Worm (Caenorhabditis elegans) whole organism, L2 larva: Measurements from ENCODE around the gene F40H3.1.

Experiments used
- C34F6.9 ChIP-seq: fragments of 150-350 bp; optimal IDR thresholded peaks from 2 replicates; lab custom pipeline; 2014; ENCODE audit warnings: missing biosample characterization, missing genetic modification characterization
- F13H6.1 ChIP-seq: sonication (generic microtip); optimal IDR thresholded peaks from 2 replicates; lab custom pipeline; 2016; ENCODE audit warnings: missing genetic modification characterization, missing compliant biosample characterization
- R02D3.7 ChIP-seq: fragments of 150-350 bp; optimal IDR thresholded peaks from 2 replicates; lab custom pipeline; 2014; ENCODE audit warnings: missing biosample characterization, missing genetic modification characterization
- Y55F3AM.14 ChIP-seq: fragments of 200-800 bp; sonication (Bioruptor generic); optimal IDR thresholded peaks from 2 replicates; lab custom pipeline; 2018; ENCODE audit warnings: mild to moderate bottlenecking, missing genetic modification characterization, missing compliant biosample characterization
- ZK546.5 ChIP-seq: sonication (generic microtip); optimal IDR thresholded peaks from 2 replicates; lab custom pipeline; 2017; ENCODE audit warnings: missing biosample characterization, missing genetic modification characterization
- alr-1 ChIP-seq: fragments of 150-350 bp; optimal IDR thresholded peaks from 2 replicates; lab custom pipeline; 2014; ENCODE audit warnings: missing biosample characterization, missing genetic modification characterization
- ceh-82 ChIP-seq: fragments of 150-350 bp; optimal IDR thresholded peaks from 2 replicates; lab custom pipeline; 2014; ENCODE audit warnings: missing biosample characterization, missing genetic modification characterization
- dmd-4 ChIP-seq: sonication (generic microtip); optimal IDR thresholded peaks from 2 replicates; lab custom pipeline; 2017; ENCODE audit warnings: missing biosample characterization, missing genetic modification characterization
- egl-27 ChIP-seq: sonication (generic microtip); optimal IDR thresholded peaks from 3 replicates; lab custom pipeline; 2017; ENCODE audit warnings: missing biosample characterization, missing genetic modification reagents, missing genetic modification characterization
- elt-1 ChIP-seq: fragments of 150-350 bp; optimal IDR thresholded peaks from 2 replicates; lab custom pipeline; 2014; ENCODE audit warnings: missing biosample characterization, missing genetic modification characterization
- elt-3 ChIP-seq: sonication (generic microtip); optimal IDR thresholded peaks from 2 replicates; lab custom pipeline; 2017; ENCODE audit warnings: missing biosample characterization, missing genetic modification characterization
- gmeb-1 ChIP-seq: fragments of 150-350 bp; optimal IDR thresholded peaks from 2 replicates; lab custom pipeline; 2014; ENCODE audit warnings: missing biosample characterization, missing genetic modification characterization
- lsy-2 ChIP-seq, 2 experiments: fragments of 150-350 bp in 1 of 2; sonication (generic microtip) in 1 of 2; optimal IDR thresholded peaks; 2 replicates each; lab custom pipeline; 2014 to 2017; ENCODE audit warnings: missing biosample characterization in 2 of 2, missing genetic modification characterization in 2 of 2
- mbf-1 ChIP-seq: sonication (generic microtip); optimal IDR thresholded peaks from 2 replicates; lab custom pipeline; 2017; ENCODE audit warnings: missing biosample characterization, missing genetic modification characterization
- nhr-10 ChIP-seq: sonication (generic microtip); optimal IDR thresholded peaks from 2 replicates; lab custom pipeline; 2017; ENCODE audit warnings: missing biosample characterization, missing genetic modification characterization
- nhr-11 ChIP-seq: fragments of 150-350 bp; optimal IDR thresholded peaks from 2 replicates; lab custom pipeline; 2014; ENCODE audit warnings: missing biosample characterization, missing genetic modification characterization
- nhr-129 ChIP-seq: fragments of 150-350 bp; optimal IDR thresholded peaks from 2 replicates; lab custom pipeline; 2014; ENCODE audit warnings: missing biosample characterization, missing genetic modification characterization
- nhr-21 ChIP-seq: fragments of 150-350 bp; optimal IDR thresholded peaks from 2 replicates; lab custom pipeline; 2014; ENCODE audit warnings: missing biosample characterization, missing genetic modification characterization
- nhr-23 ChIP-seq: fragments of 150-350 bp; optimal IDR thresholded peaks from 2 replicates; lab custom pipeline; 2014; ENCODE audit warnings: missing biosample characterization, missing genetic modification reagents, missing genetic modification characterization
- nhr-6 ChIP-seq: fragments of 150-350 bp; optimal IDR thresholded peaks from 2 replicates; lab custom pipeline; 2014; ENCODE audit warnings: missing biosample characterization, missing genetic modification characterization
- peb-1 ChIP-seq: fragments of 150-350 bp; optimal IDR thresholded peaks from 2 replicates; lab custom pipeline; 2014; ENCODE audit warnings: missing biosample characterization, missing genetic modification characterization
- sem-4 ChIP-seq: fragments of 150-350 bp; optimal IDR thresholded peaks from 2 replicates; lab custom pipeline; 2014; ENCODE audit warnings: missing biosample characterization, missing genetic modification reagents, missing genetic modification characterization
- sma-3 ChIP-seq: sonication (generic microtip); optimal IDR thresholded peaks from 2 replicates; lab custom pipeline; 2016; ENCODE audit warnings: missing genetic modification reagents, missing genetic modification characterization, missing compliant biosample characterization
- snpc-4 ChIP-seq: fragments of 150-350 bp; optimal IDR thresholded peaks from 2 replicates; lab custom pipeline; 2014; ENCODE audit warnings: missing biosample characterization, missing genetic modification characterization
- unc-39 ChIP-seq: fragments of 150-350 bp; optimal IDR thresholded peaks from 2 replicates; lab custom pipeline; 2014; ENCODE audit warnings: missing biosample characterization, missing genetic modification characterization
- unc-55 ChIP-seq: fragments of 150-350 bp; sonication (generic microtip); optimal IDR thresholded peaks from 3 replicates; lab custom pipeline; 2014; ENCODE audit warnings: missing biosample characterization, missing genetic modification reagents, missing genetic modification characterization
- zag-1 ChIP-seq: fragments of 150-350 bp; optimal IDR thresholded peaks from 2 replicates; lab custom pipeline; 2014; ENCODE audit warnings: missing biosample characterization, missing genetic modification characterization
- ztf-11 ChIP-seq: sonication (generic microtip); optimal IDR thresholded peaks from 2 replicates; lab custom pipeline; 2017; ENCODE audit warnings: missing biosample characterization, missing genetic modification characterization
- ztf-4 ChIP-seq: fragments of 150-350 bp; optimal IDR thresholded peaks from 2 replicates; lab custom pipeline; 2014; ENCODE audit warnings: missing biosample characterization, missing genetic modification characterization

F40H3.1 gene

DNA sequence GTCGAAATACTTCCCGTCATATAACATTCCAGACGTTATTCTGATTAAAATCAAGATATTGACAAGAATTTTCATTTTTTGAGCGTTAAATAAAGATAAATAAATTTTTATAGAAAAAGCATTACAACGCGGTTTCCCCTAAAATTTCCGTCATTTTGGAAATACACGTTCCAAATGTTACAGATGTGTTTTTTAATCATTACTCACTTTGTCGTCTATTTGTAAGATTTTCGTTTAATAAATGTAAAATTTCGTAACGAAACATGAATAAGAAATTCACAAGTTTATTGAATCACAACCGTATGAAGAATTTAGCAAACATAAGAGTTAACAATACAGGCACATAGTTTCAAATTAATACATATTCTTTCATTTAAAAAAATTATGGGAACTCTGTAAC lies 23.3 kb downstream of the F40H3.1 start, which contains the start of gene C30B5.17:
Gene C30B5.17, minus strand, starts transcription at position 101 of the 400 bp plus-strand sequence.
- no peak for TF ChIP-seq nhr-23
- TF ChIP-seq, all 48 proteins: peak for 0

DNA sequence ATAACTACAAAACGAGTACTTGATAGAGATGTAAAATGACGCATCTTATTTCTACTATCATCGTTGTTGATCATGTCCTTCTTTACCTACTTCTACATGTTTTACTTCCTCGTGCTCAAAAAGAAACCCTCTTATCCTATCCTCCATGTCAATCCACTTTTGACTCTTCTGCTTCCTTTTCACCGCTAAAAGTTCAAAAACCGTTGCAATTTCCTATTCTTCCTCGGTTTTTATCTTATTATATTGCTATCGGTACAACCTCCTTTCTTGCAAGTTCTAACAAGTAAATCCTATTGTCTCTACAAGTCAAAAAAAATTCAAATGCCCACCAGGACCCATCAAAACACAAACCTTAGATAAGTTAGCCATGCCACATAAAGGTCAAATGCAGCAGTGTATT lies 27.6 kb downstream of the F40H3.1 start:
- TF ChIP-seq sem-4 (tag; lab: Kevin White, UChicago) (no peak), nhr-11 (tag; lab: Kevin White, UChicago) (no peak), zag-1 (tag; lab: Kevin White, UChicago) (no peak), peb-1 (tag; lab: Kevin White, UChicago) (no peak), nhr-129 (tag; lab: Kevin White, UChicago) (no peak), ztf-4 (tag; lab: Kevin White, UChicago) (no peak), elt-1 (tag; lab: Kevin White, UChicago) (no peak), F13H6.1 (no peak), egl-27 (no peak)

- no peak for TF ChIP-seq nhr-129 (tag; lab: Kevin White, UChicago)
- TF ChIP-seq nhr-6 (tag; lab: Kevin White, UChicago) = no peak
- TF ChIP-seq elt-1 (tag; lab: Kevin White, UChicago) = no peak
- no peak for TF ChIP-seq snpc-4 (tag; lab: Kevin White, UChicago)
- TF ChIP-seq Y55F3AM.14 (GFP tag; lab: Kevin White, UChicago) = no peak
- no peak for TF ChIP-seq alr-1 (tag; lab: Kevin White, UChicago)
These were observed 28.5 kb downstream of the F40H3.1 start, which contains the start of gene daf-37 for ce11 chrII:6208116-6208515. TSS of gene daf-37 (minus strand) at chrII:6208216.

DNA sequence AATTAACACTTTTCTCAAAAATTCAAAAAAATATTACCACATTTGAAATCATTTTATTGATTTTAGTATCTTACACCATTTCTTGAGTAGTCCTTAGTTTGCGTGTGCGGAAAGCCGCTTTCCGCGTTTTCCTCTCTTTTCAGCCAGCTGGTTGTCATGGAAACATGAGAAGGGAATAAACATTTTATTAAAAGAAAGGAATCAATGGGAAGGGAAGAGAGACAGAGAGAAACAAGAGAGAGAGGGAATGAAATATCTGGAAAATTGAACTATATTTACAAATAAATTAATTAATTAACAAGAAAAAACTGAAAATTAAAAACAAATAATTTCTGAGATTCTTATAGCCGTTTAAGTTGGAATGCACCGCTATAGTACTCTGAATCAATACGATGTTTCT lies 39.7 kb downstream of the F40H3.1 start, which contains the start of gene mks-2:
Gene mks-2, minus strand, starts transcription at position 101 of the 400 bp plus-strand sequence.
- no peak for TF ChIP-seq elt-3 (tag; lab: Kevin White, UChicago)

DNA sequence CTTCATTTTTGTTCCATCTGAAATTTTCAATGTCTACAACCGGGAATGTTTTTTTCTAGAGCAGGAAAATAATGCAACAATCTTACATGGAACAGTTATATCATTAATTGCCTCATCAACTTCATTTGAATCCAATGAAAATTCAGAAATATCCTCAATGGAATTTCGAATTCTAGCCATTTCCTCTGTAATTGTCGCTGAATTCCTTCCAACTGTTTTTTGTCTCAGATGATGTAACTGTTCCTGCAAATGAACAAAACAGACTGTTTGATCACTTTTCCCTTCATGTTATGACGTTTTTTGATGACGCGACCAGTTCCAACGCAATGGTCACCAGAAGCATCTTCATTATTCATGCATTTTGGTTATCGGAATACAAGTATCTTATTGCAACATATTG lies 41.8 kb downstream of the F40H3.1 start:
- no peak for TF ChIP-seq Y55F3AM.14 (GFP tag; lab: Kevin White, UChicago)
- TF ChIP-seq lsy-2 (tag; optimal IDR thresholded peaks at IDR 0.05; lab: Kevin White, UChicago) = no peak
- no peak for TF ChIP-seq elt-1 (tag; lab: Kevin White, UChicago)
- no peak for TF ChIP-seq C34F6.9 (tag; lab: Kevin White, UChicago)
- no peak for TF ChIP-seq gmeb-1 (tag; lab: Kevin White, UChicago)
- TF ChIP-seq ZK546.5 (tag; lab: Kevin White, UChicago) = no peak
- no peak for TF ChIP-seq elt-3 (tag; lab: Kevin White, UChicago)
- TF ChIP-seq, all 48 proteins: peak for 0

ce11 chrII:6222558-6222957 lies 42.9 kb downstream of the F40H3.1 start, which contains the start of gene C30B5.6:
TSS of gene C30B5.6 (minus strand) at chrII:6222658.
- TF ChIP-seq ztf-11 (tag; lab: Kevin White, UChicago) (no peak), alr-1 (tag; lab: Kevin White, UChicago) (no peak), nhr-21 (no peak), ztf-4 (tag; lab: Kevin White, UChicago) (no peak), elt-1 (tag; lab: Kevin White, UChicago) (no peak), nhr-129 (tag; lab: Kevin White, UChicago) (no peak), mbf-1 (tag; lab: Kevin White, UChicago) (no peak), nhr-6 (tag; lab: Kevin White, UChicago) (no peak), ceh-82 (tag; lab: Kevin White, UChicago) (no peak), C34F6.9 (tag; lab: Kevin White, UChicago) (no peak), unc-55 (no peak), R02D3.7 (tag; lab: Kevin White, UChicago) (no peak)
- TF ChIP-seq, all 48 proteins: peak for 0

DNA sequence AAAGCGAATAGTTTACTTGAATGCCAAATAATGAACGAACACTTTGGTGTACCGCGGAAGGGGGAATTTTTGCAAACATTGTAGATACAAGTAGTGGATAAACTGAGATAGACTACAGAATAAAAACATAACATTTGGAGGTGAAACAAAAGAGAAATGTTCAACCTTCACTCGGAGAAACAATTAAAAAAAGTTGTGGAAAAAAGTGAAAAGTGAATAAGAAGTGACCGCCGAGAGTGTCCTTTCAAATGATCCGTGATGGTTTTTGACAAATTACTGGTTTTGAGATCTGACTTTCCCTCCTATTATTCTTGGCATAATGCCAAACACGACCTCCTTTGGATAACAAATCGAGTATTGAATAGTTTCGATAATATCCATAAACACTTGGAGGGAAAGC lies 44.1 kb downstream of the F40H3.1 start:
- no peak for TF ChIP-seq unc-39 (tag; lab: Kevin White, UChicago)
- no peak for TF ChIP-seq dmd-4 (tag; lab: Kevin White, UChicago)
- no peak for TF ChIP-seq sem-4 (tag; lab: Kevin White, UChicago)
- no peak for TF ChIP-seq ceh-82 (tag; lab: Kevin White, UChicago)
- TF ChIP-seq nhr-10 (tag; lab: Kevin White, UChicago) = no peak
- no peak for TF ChIP-seq elt-3 (tag; lab: Kevin White, UChicago)
- no peak for TF ChIP-seq sma-3 (GFP tag; lab: Kevin White, UChicago)
